Fruit fly (Drosophila melanogaster) whole organism, embryonic: Measurements from ENCODE around the gene Eip93F.

ENCODE experiments used
- Aef1 ChIP-seq: fragments of 200-800 bp; sonication (Bioruptor generic); IDR thresholded peaks from 3 replicates; pipeline ENCODE4 v1.3.6; 2022; ENCODE audit warnings: missing biosample characterization, missing genetic modification characterization
- Awh ChIP-seq: fragments of 200-800 bp; sonication (Bioruptor generic); IDR thresholded peaks from 2 replicates; pipeline ENCODE4, ENCODE4 v1.3.6; 2022; ENCODE audit warnings: missing biosample characterization, missing genetic modification characterization
- Blimp-1 ChIP-seq: fragments of 200-800 bp; sonication (Bioruptor generic); optimal IDR thresholded peaks from 3 replicates; lab custom pipeline; 2018; ENCODE audit warnings: missing biosample characterization, missing genetic modification characterization, mild to moderate bottlenecking, moderate library complexity, missing genetic modification reagents
- C15 ChIP-seq: fragments of 200-800 bp; sonication (Bioruptor generic); IDR thresholded peaks from 3 replicates; pipeline ENCODE4 v1.3.6; 2022; ENCODE audit warnings: missing biosample characterization, missing genetic modification characterization
- CG10565 ChIP-seq: fragments of 200-800 bp; sonication (Bioruptor generic); optimal IDR thresholded peaks from 3 replicates; lab custom pipeline; 2016; ENCODE audit warnings: missing biosample characterization, mild to moderate bottlenecking, missing genetic modification characterization
- CG10979 ChIP-seq: fragments of 200-800 bp; sonication (Bioruptor generic); optimal IDR thresholded peaks from 2 replicates; lab custom pipeline; 2018; ENCODE audit warnings: missing biosample characterization, mild to moderate bottlenecking, missing genetic modification characterization, moderate library complexity
- CG12236 ChIP-seq: fragments of 200-800 bp; sonication (Bioruptor generic); optimal IDR thresholded peaks from 2 replicates; lab custom pipeline; 2016; ENCODE audit warnings: missing biosample characterization, missing genetic modification characterization
- CG13775 ChIP-seq: fragments of 200-800 bp; sonication (Bioruptor generic); optimal IDR thresholded peaks from 3 replicates; lab custom pipeline; 2017; ENCODE audit warnings: missing biosample characterization, mild to moderate bottlenecking, missing genetic modification characterization
- CG13894 ChIP-seq: fragments of 200-800 bp; sonication (Bioruptor generic); optimal IDR thresholded peaks from 3 replicates; lab custom pipeline; 2018; ENCODE audit warnings: missing biosample characterization, mild to moderate bottlenecking, missing genetic modification characterization, moderate library complexity
- CG15601 ChIP-seq: fragments of 200-800 bp; sonication (Bioruptor generic); optimal IDR thresholded peaks from 3 replicates; lab custom pipeline; 2019; ENCODE audit warnings: missing biosample characterization, mild to moderate bottlenecking, missing genetic modification characterization, moderate library complexity
- CG16815 ChIP-seq: fragments of 200-800 bp; sonication (Bioruptor generic); optimal IDR thresholded peaks from 3 replicates; lab custom pipeline; 2017; ENCODE audit warnings: missing biosample characterization, mild to moderate bottlenecking, missing genetic modification characterization
- CG2120 ChIP-seq: fragments of 200-800 bp; sonication (Bioruptor generic); optimal IDR thresholded peaks from 3 replicates; lab custom pipeline; 2016; ENCODE audit warnings: missing biosample characterization, missing genetic modification characterization
- CG30431 ChIP-seq: fragments of 200-800 bp; sonication (Bioruptor generic); optimal IDR thresholded peaks from 2 replicates; lab custom pipeline; 2017; ENCODE audit warnings: missing biosample characterization, missing genetic modification characterization
- CG34376 ChIP-seq: fragments of 200-800 bp; sonication (Bioruptor generic); optimal IDR thresholded peaks from 2 replicates; lab custom pipeline; 2018; ENCODE audit warnings: missing biosample characterization, mild to moderate bottlenecking, missing genetic modification characterization
- CG34422 ChIP-seq: fragments of 200-800 bp; sonication (Bioruptor generic); IDR thresholded peaks from 3 replicates; pipeline ENCODE4 v1.3.6; 2022; ENCODE audit warnings: missing biosample characterization, missing genetic modification characterization
- CG42726 ChIP-seq: fragments of 200-800 bp; sonication (Bioruptor generic); IDR thresholded peaks from 2 replicates; pipeline ENCODE4 v1.3.6; 2022; ENCODE audit warnings: missing biosample characterization, missing genetic modification characterization; ENCODE audit not compliant: partially characterized antibody
- CG4328 ChIP-seq: fragments of 200-800 bp; sonication (Bioruptor generic); optimal IDR thresholded peaks from 3 replicates; lab custom pipeline; 2017; ENCODE audit warnings: missing biosample characterization, missing genetic modification reagents, missing genetic modification characterization
- CG4707 ChIP-seq: fragments of 200-800 bp; sonication (Bioruptor generic); optimal IDR thresholded peaks from 2 replicates; lab custom pipeline; 2018; ENCODE audit warnings: missing biosample characterization, mild to moderate bottlenecking, missing genetic modification characterization, moderate library complexity
- CG7839 ChIP-seq: fragments of 200-800 bp; sonication (Bioruptor generic); optimal IDR thresholded peaks from 3 replicates; lab custom pipeline; 2018; ENCODE audit warnings: missing biosample characterization, mild to moderate bottlenecking, missing genetic modification characterization, moderate library complexity
- CG7963 ChIP-seq: fragments of 200-800 bp; sonication (Bioruptor generic); IDR thresholded peaks from 3 replicates; pipeline ENCODE4 v1.3.6; 2022; ENCODE audit warnings: missing biosample characterization, missing genetic modification characterization; ENCODE audit not compliant: partially characterized antibody
- CG8478 ChIP-seq: fragments of >200 bp; optimal IDR thresholded peaks from 2 replicates; lab custom pipeline; 2018
- CG9437 ChIP-seq: fragments of 200-800 bp; sonication (Bioruptor generic); optimal IDR thresholded peaks from 2 replicates; lab custom pipeline; 2018; ENCODE audit warnings: missing biosample characterization, mild to moderate bottlenecking, missing genetic modification characterization
- Dbx ChIP-seq: fragments of 200-800 bp; sonication (Bioruptor generic); IDR thresholded peaks from 3 replicates; pipeline ENCODE4 v1.3.6; 2022; ENCODE audit warnings: missing biosample characterization, missing genetic modification characterization
- Dek ChIP-seq: fragments of 200-800 bp; sonication (Bioruptor generic); optimal IDR thresholded peaks from 3 replicates; lab custom pipeline; 2019; ENCODE audit warnings: missing biosample characterization, mild to moderate bottlenecking, missing genetic modification characterization, moderate library complexity
- Doc3 ChIP-seq: fragments of 200-800 bp; sonication (Bioruptor generic); IDR thresholded peaks from 3 replicates; pipeline ENCODE4 v1.3.6; 2022; ENCODE audit warnings: missing biosample characterization, missing genetic modification characterization; ENCODE audit not compliant: partially characterized antibody
- Eip74EF ChIP-seq, 2 experiments: fragments of 200-800 bp in 1 of 2; fragments of >200 bp in 1 of 2; sonication (Bioruptor generic) in 1 of 2; optimal IDR thresholded peaks; 2 replicates each; lab custom pipeline; 2017 to 2019; ENCODE audit warnings: missing biosample characterization in 2 of 2, missing genetic modification characterization in 2 of 2, mild to moderate bottlenecking in 1 of 2, moderate library complexity in 1 of 2
- H15 ChIP-seq: fragments of 200-800 bp; sonication (Bioruptor generic); IDR thresholded peaks from 3 replicates; pipeline ENCODE4 v1.3.6; 2022; ENCODE audit warnings: missing biosample characterization, missing genetic modification characterization
- HHEX ChIP-seq: fragments of 200-800 bp; sonication (Bioruptor generic); optimal IDR thresholded peaks from 3 replicates; lab custom pipeline; 2017; ENCODE audit warnings: missing biosample characterization, mild to moderate bottlenecking, missing genetic modification characterization, missing genetic modification reagents
- Hand ChIP-seq: fragments of 200-800 bp; sonication (Bioruptor generic); optimal IDR thresholded peaks from 2 replicates; lab custom pipeline; 2017; ENCODE audit warnings: mild to moderate bottlenecking, missing biosample characterization, missing genetic modification reagents, missing genetic modification characterization
- Lpt ChIP-seq: fragments of >200 bp; optimal IDR thresholded peaks from 2 replicates; lab custom pipeline; 2018; ENCODE audit warnings: missing biosample characterization, missing genetic modification characterization
- MBD-R2 ChIP-seq: fragments of 200-800 bp; sonication (Bioruptor generic); IDR thresholded peaks from 2 replicates; pipeline ENCODE4 v1.3.6; 2022; ENCODE audit warnings: missing biosample characterization, missing genetic modification characterization
- NC2β ChIP-seq: fragments of 200-800 bp; sonication (Bioruptor generic); optimal IDR thresholded peaks from 2 replicates; lab custom pipeline; 2016; ENCODE audit warnings: missing biosample characterization, missing genetic modification characterization
- Sin3A ChIP-seq: fragments of >200 bp; optimal IDR thresholded peaks from 2 replicates; lab custom pipeline; 2018
- Six4 ChIP-seq: fragments of 200-800 bp; sonication (Bioruptor generic); optimal IDR thresholded peaks from 2 replicates; lab custom pipeline; 2016; ENCODE audit warnings: missing biosample characterization, missing genetic modification characterization
- Sry-β ChIP-seq: fragments of 200-800 bp; sonication (Bioruptor generic); optimal IDR thresholded peaks from 2 replicates; lab custom pipeline; 2018; ENCODE audit warnings: missing biosample characterization, mild to moderate bottlenecking, missing genetic modification characterization, moderate library complexity
- Tbp ChIP-seq: fragments of >200 bp; optimal IDR thresholded peaks from 2 replicates; lab custom pipeline; 2018; ENCODE audit warnings: missing biosample characterization, missing genetic modification characterization
- al ChIP-seq: fragments of 200-800 bp; sonication (Bioruptor generic); IDR thresholded peaks from 2 replicates; pipeline ENCODE4 v1.3.6; 2022; ENCODE audit warnings: missing biosample characterization, missing genetic modification characterization
- aop ChIP-seq: fragments of 200-800 bp; sonication (Bioruptor generic); IDR thresholded peaks from 2 replicates; pipeline ENCODE4 v1.3.6; 2022; ENCODE audit warnings: missing biosample characterization, missing genetic modification characterization
- btn ChIP-seq: fragments of 200-800 bp; sonication (Bioruptor generic); optimal IDR thresholded peaks from 2 replicates; lab custom pipeline; 2016; ENCODE audit warnings: missing biosample characterization, missing genetic modification characterization
- emc ChIP-seq: fragments of 200-800 bp; sonication (Bioruptor generic); optimal IDR thresholded peaks from 2 replicates; lab custom pipeline; 2016; ENCODE audit warnings: missing biosample characterization, missing genetic modification characterization
- fd96Cb ChIP-seq: fragments of 200-800 bp; sonication (Bioruptor generic); optimal IDR thresholded peaks from 2 replicates; lab custom pipeline; 2018; ENCODE audit warnings: missing biosample characterization, mild to moderate bottlenecking, missing genetic modification characterization, moderate library complexity
- gcm2 ChIP-seq: fragments of 200-800 bp; sonication (Bioruptor generic); optimal IDR thresholded peaks from 2 replicates; lab custom pipeline; 2016; ENCODE audit warnings: missing biosample characterization, missing genetic modification characterization
- hbn ChIP-seq: fragments of 200-800 bp; sonication (Bioruptor generic); IDR thresholded peaks from 2 replicates; pipeline ENCODE4 v1.3.6; 2022; ENCODE audit warnings: missing biosample characterization, missing genetic modification characterization; ENCODE audit not compliant: partially characterized antibody
- lilli ChIP-seq: fragments of 200-800 bp; sonication (Bioruptor generic); optimal IDR thresholded peaks from 3 replicates; lab custom pipeline; 2016; ENCODE audit warnings: missing biosample characterization, missing genetic modification characterization
- nau ChIP-seq: fragments of 200-800 bp; sonication (Bioruptor generic); optimal IDR thresholded peaks from 3 replicates; lab custom pipeline; 2017; ENCODE audit warnings: missing biosample characterization, mild to moderate bottlenecking, missing genetic modification characterization, missing genetic modification reagents
- pb ChIP-seq: fragments of 200-800 bp; sonication (Bioruptor generic); optimal IDR thresholded peaks from 3 replicates; lab custom pipeline; 2016; ENCODE audit warnings: missing biosample characterization, missing genetic modification characterization
- pum ChIP-seq: fragments of 200-800 bp; sonication (Bioruptor generic); optimal IDR thresholded peaks from 2 replicates; lab custom pipeline; 2016; ENCODE audit warnings: missing biosample characterization, missing genetic modification characterization
- slbo ChIP-seq: fragments of 200-800 bp; sonication (Bioruptor generic); IDR thresholded peaks from 2 replicates; pipeline ENCODE4 v1.3.6; 2022; ENCODE audit warnings: missing biosample characterization, missing genetic modification characterization
- so ChIP-seq: fragments of 200-800 bp; sonication (Bioruptor generic); IDR thresholded peaks from 3 replicates; pipeline ENCODE4 v1.3.6; 2022; ENCODE audit warnings: missing biosample characterization, missing genetic modification characterization
- zf30C ChIP-seq: fragments of 200-800 bp; sonication (Bioruptor generic); optimal IDR thresholded peaks from 3 replicates; lab custom pipeline; 2018; ENCODE audit warnings: missing biosample characterization, mild to moderate bottlenecking, missing genetic modification characterization
- zfh2 ChIP-seq: fragments of 200-800 bp; sonication (Bioruptor generic); optimal IDR thresholded peaks from 2 replicates; lab custom pipeline; 2016; ENCODE audit warnings: missing biosample characterization, missing genetic modification characterization

The Eip93F gene

dm6 chr3R:22018777-22019420 lies 70.0 kb downstream of the Eip93F start, which contains the start of gene Idh3b (continued):
- TF ChIP-seq emc (GFP tag; lab: Kevin White, UChicago) (no peak), CG4328 (no peak), CG8478 (lab: Kevin White, UChicago) (no peak), aop (GFP tag; lab: Robert Waterston, UW) (no peak; the same call in 1 of the 2 replicates), Sin3A (peak; percentile 45), zf30C (no peak), CG42726 (GFP tag; lab: Robert Waterston, UW) (no peak; the same call in 1 of the 2 replicates), Sry-β (GFP tag; lab: Kevin White, UChicago) (no peak), H15 (no peak; the same call in 2 of the 3 replicates), fd96Cb (tag; lab: Kevin White, UChicago) (no peak), Tbp (no peak), CG4707 (GFP tag; lab: Kevin White, UChicago) (no peak), CG10979 (tag; lab: Kevin White, UChicago) (no peak), CG12236 (GFP tag; lab: Kevin White, UChicago) (no peak), MBD-R2 (peak; percentile 97), pum (GFP tag; lab: Kevin White, UChicago) (peak; percentile 70), Blimp-1 (no peak), CG7963 (GFP tag; lab: Robert Waterston, UW) (peak; percentile 95), CG9437 (GFP tag; lab: Kevin White, UChicago) (no peak), C15 (no peak), al (GFP tag; lab: Robert Waterston, UW) (no peak), Dbx (GFP tag; lab: Robert Waterston, UW) (no peak), CG15601 (tag; lab: Kevin White, UChicago) (peak; percentile 55), CG10565 (GFP tag; lab: Kevin White, UChicago) (no peak), HHEX (GFP tag; lab: Kevin White, UChicago) (no peak), Doc3 (GFP tag; lab: Robert Waterston, UW) (peak; percentile 94), Aef1 (GFP tag; lab: Robert Waterston, UW) (no peak; the same call in 1 of the 3 replicates), CG34376 (GFP tag; lab: Kevin White, UChicago) (peak; percentile 47), pb (GFP tag; lab: Kevin White, UChicago) (peak; percentile 48), CG13775 (GFP tag; lab: Kevin White, UChicago) (no peak), nau (GFP tag; lab: Kevin White, UChicago) (no peak), CG2120 (GFP tag; lab: Kevin White, UChicago) (peak; percentile 82), Hand (GFP tag; lab: Kevin White, UChicago) (no peak), CG16815 (peak; percentile 12), Six4 (GFP tag; lab: Kevin White, UChicago) (no peak), zfh2 (GFP tag; lab: Kevin White, UChicago) (peak; percentile 81), Dek (tag; lab: Kevin White, UChicago) (peak; percentile 44), NC2β (no peak), Lpt (GFP tag; lab: Kevin White, UChicago) (no peak), hbn (GFP tag; lab: Robert Waterston, UW) (peak; percentile 97), Eip74EF (GFP tag; optimal IDR thresholded peaks at IDR 0.05; lab: Kevin White, UChicago) (no peak), slbo (GFP tag; lab: Robert Waterston, UW) (no peak; the same call in 1 of the 2 replicates), btn (GFP tag; lab: Kevin White, UChicago) (no peak), lilli (GFP tag; lab: Kevin White, UChicago) (peak; percentile 76), gcm2 (GFP tag; lab: Kevin White, UChicago) (peak; percentile 40), so (GFP tag; lab: Robert Waterston, UW) (no peak), CG34422 (GFP tag; lab: Robert Waterston, UW) (no peak), CG7839 (tag; lab: Kevin White, UChicago) (no peak), CG13894 (tag; lab: Kevin White, UChicago) (no peak), CG30431 (GFP tag; lab: Kevin White, UChicago) (no peak), Awh (GFP tag; lab: Robert Waterston, UW) (no peak)
